Fruit fly (Drosophila melanogaster) whole organism, embryonic: ENCODE results near the gene CG17121.

Source experiments
- Adf1 ChIP-seq: fragments of 200-800 bp; sonication (Bioruptor generic); IDR thresholded peaks from 2 replicates; pipeline ENCODE4 v1.3.6; 2022; ENCODE audit warnings: missing biosample characterization, missing genetic modification characterization
- Atf-2 ChIP-seq: fragments of 200-800 bp; sonication (Bioruptor generic); optimal IDR thresholded peaks from 2 replicates; lab custom pipeline; 2016; ENCODE audit warnings: missing biosample characterization, missing genetic modification characterization
- Bdp1 ChIP-seq: fragments of 200-800 bp; sonication (Bioruptor generic); optimal IDR thresholded peaks from 3 replicates; lab custom pipeline; 2016; ENCODE audit warnings: missing biosample characterization, missing genetic modification characterization
- Bteb2 ChIP-seq: fragments of 200-800 bp; sonication (Bioruptor generic); optimal IDR thresholded peaks from 2 replicates; lab custom pipeline; 2016; ENCODE audit warnings: missing biosample characterization, missing genetic modification characterization
- CG10543 ChIP-seq: fragments of 200-800 bp; sonication (Bioruptor generic); optimal IDR thresholded peaks from 3 replicates; lab custom pipeline; 2017; ENCODE audit warnings: missing biosample characterization, mild to moderate bottlenecking, missing genetic modification characterization, moderate library complexity
- CG10654 ChIP-seq: fragments of 200-800 bp; sonication (Bioruptor generic); optimal IDR thresholded peaks from 2 replicates; lab custom pipeline; 2016; ENCODE audit warnings: missing biosample characterization, missing genetic modification characterization
- CG12155 ChIP-seq: fragments of 200-800 bp; sonication (Bioruptor generic); optimal IDR thresholded peaks from 3 replicates; lab custom pipeline; 2016; ENCODE audit warnings: missing biosample characterization, missing genetic modification characterization
- CG12236 ChIP-seq: fragments of 200-800 bp; sonication (Bioruptor generic); optimal IDR thresholded peaks from 2 replicates; lab custom pipeline; 2016; ENCODE audit warnings: missing biosample characterization, missing genetic modification characterization
- CG14050 ChIP-seq: fragments of 200-800 bp; sonication (Bioruptor generic); IDR thresholded peaks from 3 replicates; pipeline ENCODE4 v1.3.6; 2022; ENCODE audit warnings: missing biosample characterization, missing genetic modification characterization
- CG1647 ChIP-seq: fragments of 200-800 bp; sonication (Bioruptor generic); optimal IDR thresholded peaks from 3 replicates; lab custom pipeline; 2016; ENCODE audit warnings: missing biosample characterization, missing genetic modification characterization
- CG17385 ChIP-seq: fragments of 200-800 bp; sonication (Bioruptor generic); optimal IDR thresholded peaks from 3 replicates; lab custom pipeline; 2018; ENCODE audit warnings: missing biosample characterization, mild to moderate bottlenecking, missing genetic modification characterization
- CG17568 ChIP-seq: fragments of 200-800 bp; sonication (Bioruptor generic); optimal IDR thresholded peaks from 2 replicates; lab custom pipeline; 2018; ENCODE audit warnings: missing biosample characterization, mild to moderate bottlenecking, missing genetic modification characterization, moderate library complexity
- CG17612 ChIP-seq: fragments of 200-800 bp; sonication (Bioruptor generic); IDR thresholded peaks from 2 replicates; pipeline ENCODE4 v1.3.6; 2022; ENCODE audit warnings: missing biosample characterization, missing genetic modification characterization
- CG17802 ChIP-seq: fragments of 200-800 bp; sonication (Bioruptor generic); optimal IDR thresholded peaks from 2 replicates; lab custom pipeline; 2018; ENCODE audit warnings: missing biosample characterization, mild to moderate bottlenecking, missing genetic modification characterization, moderate library complexity
- CG2116 ChIP-seq: fragments of 200-800 bp; sonication (Bioruptor generic); optimal IDR thresholded peaks from 3 replicates; lab custom pipeline; 2018; ENCODE audit warnings: missing biosample characterization, mild to moderate bottlenecking, missing genetic modification characterization
- CG6854 ChIP-seq: fragments of 200-800 bp; sonication (Bioruptor generic); optimal IDR thresholded peaks from 3 replicates; lab custom pipeline; 2017; ENCODE audit warnings: missing biosample characterization, mild to moderate bottlenecking, missing genetic modification characterization
- CG7786 ChIP-seq: fragments of 200-800 bp; sonication (Bioruptor generic); optimal IDR thresholded peaks from 2 replicates; lab custom pipeline; 2016; ENCODE audit warnings: missing biosample characterization, missing genetic modification characterization
- CG7839 ChIP-seq: fragments of 200-800 bp; sonication (Bioruptor generic); optimal IDR thresholded peaks from 3 replicates; lab custom pipeline; 2018; ENCODE audit warnings: missing biosample characterization, mild to moderate bottlenecking, missing genetic modification characterization, moderate library complexity
- CG9727 ChIP-seq: fragments of 200-800 bp; sonication (Bioruptor generic); optimal IDR thresholded peaks from 3 replicates; lab custom pipeline; 2017; ENCODE audit warnings: missing biosample characterization, mild to moderate bottlenecking, missing genetic modification characterization
- Deaf1 ChIP-seq: fragments of 200-800 bp; optimal IDR thresholded peaks from 3 replicates; lab custom pipeline; 2019; ENCODE audit warnings: missing biosample characterization, mild to moderate bottlenecking, missing genetic modification characterization, moderate library complexity
- E2f1 ChIP-seq: fragments of 200-800 bp; sonication (Bioruptor generic); IDR thresholded peaks from 2 replicates; pipeline ENCODE4 v1.3.6; 2022; ENCODE audit warnings: missing biosample characterization, missing genetic modification characterization
- HHEX ChIP-seq: fragments of 200-800 bp; sonication (Bioruptor generic); optimal IDR thresholded peaks from 3 replicates; lab custom pipeline; 2017; ENCODE audit warnings: missing biosample characterization, mild to moderate bottlenecking, missing genetic modification characterization, missing genetic modification reagents
- HLHmδ ChIP-seq: fragments of 200-800 bp; sonication (Bioruptor generic); optimal IDR thresholded peaks from 2 replicates; lab custom pipeline; 2018; ENCODE audit warnings: missing biosample characterization, mild to moderate bottlenecking, missing genetic modification characterization, moderate library complexity
- HmgZ ChIP-seq: fragments of 200-800 bp; sonication (Bioruptor generic); optimal IDR thresholded peaks from 2 replicates; lab custom pipeline; 2018; ENCODE audit warnings: missing biosample characterization, mild to moderate bottlenecking, missing genetic modification characterization
- Hmx ChIP-seq: fragments of 200-800 bp; sonication (Bioruptor generic); optimal IDR thresholded peaks from 2 replicates; lab custom pipeline; 2016; ENCODE audit warnings: missing biosample characterization, missing genetic modification characterization
- Hsf ChIP-seq: fragments of 200-800 bp; sonication (Bioruptor generic); optimal IDR thresholded peaks from 3 replicates; lab custom pipeline; 2016; ENCODE audit warnings: missing biosample characterization, missing genetic modification characterization
- Myb ChIP-seq: fragments of 200-800 bp; sonication (Bioruptor generic); optimal IDR thresholded peaks from 2 replicates; lab custom pipeline; 2016; ENCODE audit warnings: missing biosample characterization, missing genetic modification characterization
- NfI ChIP-seq: fragments of 200-800 bp; sonication (Bioruptor generic); optimal IDR thresholded peaks from 3 replicates; lab custom pipeline; 2018; ENCODE audit warnings: missing biosample characterization, mild to moderate bottlenecking, missing genetic modification characterization, moderate library complexity
- PHDP ChIP-seq: fragments of 200-800 bp; sonication (Bioruptor generic); optimal IDR thresholded peaks from 3 replicates; lab custom pipeline; 2018; ENCODE audit warnings: missing biosample characterization, mild to moderate bottlenecking, missing genetic modification characterization, moderate library complexity
- Sox102F ChIP-seq: fragments of 200-800 bp; sonication (Bioruptor generic); optimal IDR thresholded peaks from 2 replicates; lab custom pipeline; 2018; ENCODE audit warnings: missing biosample characterization, mild to moderate bottlenecking, missing genetic modification characterization, moderate library complexity
- Trl ChIP-seq, 3 experiments: fragments of >200 bp in 2 of 3; fragments of 200-800 bp in 1 of 3; sonication (Bioruptor generic) in 1 of 3; optimal IDR thresholded peaks; 2 replicates in 1 of 3; 3 replicates in 2 of 3; lab custom pipeline; 2016 to 2017; ENCODE audit warnings: missing biosample characterization in 1 of 3, missing genetic modification characterization in 1 of 3
- Vsx1 ChIP-seq: fragments of 200-800 bp; sonication (Bioruptor generic); optimal IDR thresholded peaks from 2 replicates; lab custom pipeline; 2017; ENCODE audit warnings: missing biosample characterization, mild to moderate bottlenecking, missing genetic modification characterization, missing genetic modification reagents
- ato ChIP-seq: fragments of 200-800 bp; sonication (Bioruptor generic); IDR thresholded peaks from 2 replicates; pipeline ENCODE4 v1.3.6; 2022; ENCODE audit warnings: missing biosample characterization, missing genetic modification characterization; ENCODE audit not compliant: partially characterized antibody
- bbx ChIP-seq: fragments of 200-800 bp; sonication (Bioruptor generic); IDR thresholded peaks from 2 replicates; pipeline ENCODE4 v1.3.6; 2022; ENCODE audit warnings: missing biosample characterization, missing genetic modification characterization; ENCODE audit not compliant: partially characterized antibody
- br ChIP-seq: fragments of >200 bp; optimal IDR thresholded peaks from 2 replicates; lab custom pipeline; 2017
- ci ChIP-seq: fragments of 200-800 bp; sonication (Bioruptor generic); IDR thresholded peaks from 3 replicates; pipeline ENCODE4 v1.3.6; 2022; ENCODE audit warnings: missing biosample characterization, missing genetic modification characterization
- en ChIP-seq: fragments of 200-800 bp; sonication (Bioruptor generic); optimal IDR thresholded peaks from 2 replicates; lab custom pipeline; 2016; ENCODE audit warnings: missing biosample characterization, missing genetic modification characterization
- eve ChIP-seq, 2 experiments: fragments of >200 bp; optimal IDR thresholded peaks; 2 replicates each; lab custom pipeline; 2017; ENCODE audit warnings: missing biosample characterization in 2 of 2, missing genetic modification characterization in 2 of 2
- ewg ChIP-seq: fragments of 200-800 bp; sonication (Bioruptor generic); optimal IDR thresholded peaks from 3 replicates; lab custom pipeline; 2017; ENCODE audit warnings: mild to moderate bottlenecking, missing biosample characterization, missing genetic modification reagents, missing genetic modification characterization
- grn ChIP-seq: fragments of 200-800 bp; sonication (Bioruptor generic); optimal IDR thresholded peaks from 3 replicates; lab custom pipeline; 2017; ENCODE audit warnings: missing biosample characterization, missing genetic modification characterization
- lilli ChIP-seq: fragments of 200-800 bp; sonication (Bioruptor generic); optimal IDR thresholded peaks from 3 replicates; lab custom pipeline; 2016; ENCODE audit warnings: missing biosample characterization, missing genetic modification characterization
- mirr ChIP-seq: fragments of 200-800 bp; sonication (Bioruptor generic); optimal IDR thresholded peaks from 3 replicates; lab custom pipeline; 2018; ENCODE audit warnings: missing biosample characterization, mild to moderate bottlenecking, missing genetic modification characterization
- phol ChIP-seq: fragments of 200-800 bp; sonication (Bioruptor generic); optimal IDR thresholded peaks from 3 replicates; lab custom pipeline; 2018; ENCODE audit warnings: missing biosample characterization, mild to moderate bottlenecking, missing genetic modification characterization, moderate library complexity
- pzg ChIP-seq: fragments of 200-800 bp; sonication (Bioruptor generic); optimal IDR thresholded peaks from 3 replicates; lab custom pipeline; 2018; ENCODE audit warnings: missing biosample characterization, mild to moderate bottlenecking, missing genetic modification characterization, moderate library complexity
- sc ChIP-seq, 3 experiments: fragments of >200 bp in 2 of 3; fragments of 200-800 bp in 1 of 3; sonication (Bioruptor generic) in 1 of 3; optimal IDR thresholded peaks; 2 replicates in 2 of 3; 3 replicates in 1 of 3; lab custom pipeline; 2017; ENCODE audit warnings: mild to moderate bottlenecking in 1 of 3, missing biosample characterization in 1 of 3, missing genetic modification characterization in 1 of 3, missing genetic modification reagents in 1 of 3
- sens-2 ChIP-seq: fragments of 200-800 bp; sonication (Bioruptor generic); IDR thresholded peaks from 2 replicates; pipeline ENCODE4 v1.3.6; 2022; ENCODE audit warnings: missing biosample characterization, missing genetic modification characterization
- sisA ChIP-seq: fragments of 200-800 bp; sonication (Bioruptor generic); IDR thresholded peaks from 2 replicates; pipeline ENCODE4 v1.3.6; 2022; ENCODE audit warnings: missing biosample characterization, missing genetic modification characterization
- so ChIP-seq: fragments of 200-800 bp; sonication (Bioruptor generic); IDR thresholded peaks from 3 replicates; pipeline ENCODE4 v1.3.6; 2022; ENCODE audit warnings: missing biosample characterization, missing genetic modification characterization
- tin ChIP-seq: fragments of 200-800 bp; sonication (Bioruptor generic); optimal IDR thresholded peaks from 3 replicates; lab custom pipeline; 2016; ENCODE audit warnings: missing biosample characterization, missing genetic modification characterization
- unpg ChIP-seq: fragments of 200-800 bp; sonication (Bioruptor generic); optimal IDR thresholded peaks from 3 replicates; lab custom pipeline; 2018; ENCODE audit warnings: missing biosample characterization, mild to moderate bottlenecking, missing genetic modification characterization, moderate library complexity
- zf30C ChIP-seq: fragments of 200-800 bp; sonication (Bioruptor generic); optimal IDR thresholded peaks from 3 replicates; lab custom pipeline; 2018; ENCODE audit warnings: missing biosample characterization, mild to moderate bottlenecking, missing genetic modification characterization

CG17121 gene

dm6 chr3R:23048690-23049118 lies 690 bp upstream of the CG17121 start (continued):
- TF ChIP-seq sc (optimal IDR thresholded peaks at IDR 0.05; lab: Kevin White, UChicago) (no peak), sc (GFP tag; optimal IDR thresholded peaks at IDR 0.05; lab: Kevin White, UChicago) (peak; percentile 62), Trl (optimal IDR thresholded peaks at IDR 0.05; lab: Kevin White, UChicago) (no peak), Trl (GFP tag; optimal IDR thresholded peaks at IDR 0.05; lab: Kevin White, UChicago) (peak; percentile 57), CG2116 (peak; percentile 24), CG14050 (GFP tag; lab: Robert Waterston, UW) (peak; percentile 52; the same call in 2 of the 3 replicates), so (GFP tag; lab: Robert Waterston, UW) (peak; percentile 57; the same call in 1 of the 3 replicates), phol (tag; lab: Kevin White, UChicago) (peak; percentile 87), Bdp1 (GFP tag; lab: Kevin White, UChicago) (no peak), HHEX (peak; percentile 58), lilli (GFP tag; lab: Kevin White, UChicago) (peak; percentile 44), CG9727 (peak; percentile 67), CG7839 (tag; lab: Kevin White, UChicago) (peak; percentile 88), Deaf1 (tag; lab: Kevin White, UChicago) (peak; percentile 57), Sox102F (GFP tag; lab: Kevin White, UChicago) (peak; percentile 84), CG17802 (peak; percentile 45), sens-2 (GFP tag; lab: Robert Waterston, UW) (peak; percentile 6; the same call in 1 of the 2 replicates), Hmx (GFP tag; lab: Kevin White, UChicago) (peak; percentile 22), pzg (GFP tag; lab: Kevin White, UChicago) (no peak), NfI (GFP tag; lab: Kevin White, UChicago) (peak; percentile 69), zf30C (GFP tag; lab: Kevin White, UChicago) (peak; percentile 57), CG17385 (GFP tag; lab: Kevin White, UChicago) (peak; percentile 78), CG1647 (GFP tag; lab: Kevin White, UChicago) (peak; percentile 12), PHDP (peak; percentile 80), HmgZ (tag; lab: Kevin White, UChicago) (peak; percentile 55), Bteb2 (GFP tag; lab: Kevin White, UChicago) (peak; percentile 60), ewg (GFP tag; lab: Kevin White, UChicago) (peak; percentile 55), CG10543 (peak; percentile 58), CG12236 (no peak), CG10654 (peak; percentile 41), HLHmδ (no peak), CG6854 (GFP tag; lab: Kevin White, UChicago) (peak; percentile 60), tin (peak; percentile 66), mirr (GFP tag; lab: Kevin White, UChicago) (no peak), Atf-2 (GFP tag; lab: Kevin White, UChicago) (peak; percentile 28), Vsx1 (GFP tag; lab: Kevin White, UChicago) (peak; percentile 73), eve (GFP tag; optimal IDR thresholded peaks at IDR 0.05; lab: Kevin White, UChicago) (no peak), br (lab: Kevin White, UChicago) (no peak), sisA (peak; percentile 58), E2f1 (GFP tag; lab: Robert Waterston, UW) (peak; percentile 60)

dm6 chr3R:23046529-23046943 lies 1.5 kb downstream of the CG17121 start:
- peak; percentile 18 for TF ChIP-seq CG17568 (GFP tag; lab: Kevin White, UChicago)
- peak; percentile 50 for TF ChIP-seq Myb (GFP tag; lab: Kevin White, UChicago)
- TF ChIP-seq bbx (GFP tag; lab: Robert Waterston, UW), result no peak
- TF ChIP-seq CG7786 (GFP tag; lab: Kevin White, UChicago), result peak; percentile 59
- TF ChIP-seq PHDP, result peak; percentile 50
- TF ChIP-seq ato, result no peak
- TF ChIP-seq CG7839 (tag; lab: Kevin White, UChicago), result peak; percentile 45
- TF ChIP-seq ci, result 0 out of 3 replicates have a peak, but pooled peaks have one; percentile 39
- peak; percentile 47 for TF ChIP-seq Hsf (GFP tag; lab: Kevin White, UChicago)
- TF ChIP-seq Adf1 (GFP tag; lab: Robert Waterston, UW), result peak; percentile 28; the same call in 1 of the 2 replicates
- TF ChIP-seq unpg (GFP tag; lab: Kevin White, UChicago), result peak; percentile 43
- TF ChIP-seq CG17612 (GFP tag; lab: Robert Waterston, UW), result peak; percentile 24; the same call in 1 of the 2 replicates
- peak; percentile 32 for TF ChIP-seq CG12155 (GFP tag; lab: Kevin White, UChicago)
- no peak for TF ChIP-seq en (GFP tag; lab: Kevin White, UChicago)
- TF ChIP-seq grn (GFP tag; lab: Kevin White, UChicago), result peak; percentile 52
